Fruit fly (Drosophila melanogaster) whole organism, embryonic: ENCODE data around the gene CG9503.

Source experiments
- BEAF-32 ChIP-seq: fragments of 200-800 bp; sonication (Bioruptor generic); optimal IDR thresholded peaks from 3 replicates; lab custom pipeline; 2017; ENCODE audit warnings: missing biosample characterization, missing genetic modification characterization, mild to moderate bottlenecking, moderate library complexity, missing genetic modification reagents
- CG2129 ChIP-seq: fragments of 200-800 bp; sonication (Bioruptor generic); IDR thresholded peaks from 2 replicates; pipeline ENCODE4 v1.3.6; 2022; ENCODE audit warnings: missing biosample characterization, missing genetic modification characterization; ENCODE audit not compliant: partially characterized antibody
- CG4617 ChIP-seq: fragments of 200-800 bp; sonication (Bioruptor generic); optimal IDR thresholded peaks from 3 replicates; lab custom pipeline; 2016; ENCODE audit warnings: missing biosample characterization, missing genetic modification characterization, borderline replicate concordance
- Optix ChIP-seq: fragments of 200-800 bp; sonication (Bioruptor generic); IDR thresholded peaks from 3 replicates; pipeline ENCODE4 v1.3.6; 2022; ENCODE audit warnings: missing biosample characterization, missing genetic modification characterization
- Ptx1 ChIP-seq: fragments of 200-800 bp; sonication (Bioruptor generic); IDR thresholded peaks from 2 replicates; pipeline ENCODE4 v1.3.6; 2022; ENCODE audit warnings: missing biosample characterization, missing genetic modification characterization
- caup ChIP-seq: fragments of 200-800 bp; sonication (Bioruptor generic); optimal IDR thresholded peaks from 3 replicates; lab custom pipeline; 2017; ENCODE audit warnings: missing biosample characterization, mild to moderate bottlenecking, missing genetic modification characterization, moderate library complexity; ENCODE audit not compliant: severe bottlenecking
- hkb ChIP-seq, 2 experiments: fragments of 200-800 bp in 1 of 2; fragments of >200 bp in 1 of 2; sonication (Bioruptor generic) in 1 of 2; IDR thresholded peaks in 1 of 2; optimal IDR thresholded peaks in 1 of 2; 2 replicates each; pipeline versions ENCODE4 v1.3.6 to Lab custom; 2017 to 2022; ENCODE audit warnings: missing biosample characterization in 1 of 2, missing genetic modification characterization in 1 of 2
- onecut ChIP-seq: fragments of 200-800 bp; sonication (Bioruptor generic); IDR thresholded peaks from 2 replicates; pipeline ENCODE4 v1.3.6; 2022; ENCODE audit warnings: missing biosample characterization, missing genetic modification characterization
- org-1 ChIP-seq: fragments of 200-800 bp; sonication (Bioruptor generic); optimal IDR thresholded peaks from 2 replicates; lab custom pipeline; 2017; ENCODE audit warnings: missing biosample characterization, missing genetic modification characterization
- salm ChIP-seq: fragments of 200-800 bp; sonication (Bioruptor generic); optimal IDR thresholded peaks from 2 replicates; lab custom pipeline; 2018; ENCODE audit warnings: missing biosample characterization, mild to moderate bottlenecking, missing genetic modification characterization

- TF ChIP-seq caup (no peak), salm (tag; lab: Kevin White, UChicago) (no peak), Ptx1 (GFP tag; lab: Robert Waterston, UW) (no peak), BEAF-32 (GFP tag; lab: Kevin White, UChicago) (no peak), CG4617 (GFP tag; lab: Kevin White, UChicago) (no peak), org-1 (GFP tag; lab: Kevin White, UChicago) (no peak), CG2129 (no peak), onecut (GFP tag; lab: Robert Waterston, UW) (no peak), hkb (optimal IDR thresholded peaks at IDR 0.05; lab: Kevin White, UChicago) (no peak), hkb (GFP tag; IDR thresholded peaks at IDR 0.05; lab: Robert Waterston, UW) (no peak), Optix (GFP tag; lab: Robert Waterston, UW) (no peak)
Measured at dm6 chrX:14922396-14923276, 657 bp downstream of the CG9503 start.
